Fruit fly (Drosophila melanogaster) whole organism, wandering third instar larva: ENCODE results near the gene CG31323.

Experiments
- Abd-B ChIP-seq: fragments of >200 bp; optimal IDR thresholded peaks from 2 replicates; lab custom pipeline; 2017; ENCODE audit warnings: missing biosample characterization, missing genetic modification characterization
- CG32264 ChIP-seq: fragments of 200-800 bp; sonication (Bioruptor generic); optimal IDR thresholded peaks from 2 replicates; lab custom pipeline; 2016; ENCODE audit warnings: missing biosample characterization, missing genetic modification characterization
- CG9705 ChIP-seq: fragments of 200-800 bp; sonication (Bioruptor generic); optimal IDR thresholded peaks from 2 replicates; lab custom pipeline; 2018; ENCODE audit warnings: missing biosample characterization, mild to moderate bottlenecking, missing genetic modification characterization
- CrebA ChIP-seq: fragments of 200-800 bp; sonication (Bioruptor generic); optimal IDR thresholded peaks from 2 replicates; lab custom pipeline; 2016; ENCODE audit warnings: missing biosample characterization, mild to moderate bottlenecking, missing genetic modification characterization, borderline replicate concordance
- Dfd ChIP-seq: fragments of >200 bp; optimal IDR thresholded peaks from 2 replicates; lab custom pipeline; 2017; ENCODE audit warnings: missing biosample characterization, missing genetic modification characterization
- Dif ChIP-seq: fragments of 200-275, 200-300 bp; sonication (Bioruptor generic); optimal IDR thresholded peaks from 2 replicates; lab custom pipeline; 2018; ENCODE audit warnings: missing biosample characterization, missing genetic modification characterization; ENCODE audit not compliant: partially characterized antibody
- GATAd ChIP-seq: sonication (Bioruptor generic); optimal IDR thresholded peaks from 2 replicates; lab custom pipeline; 2016; ENCODE audit warnings: missing biosample characterization, missing genetic modification characterization
- HLH106 ChIP-seq: fragments of 200-800 bp; optimal IDR thresholded peaks from 3 replicates; lab custom pipeline; 2019; ENCODE audit warnings: missing biosample characterization, mild to moderate bottlenecking, missing genetic modification characterization, moderate library complexity
- Hnf4 ChIP-seq: fragments of 200-800 bp; sonication (Bioruptor generic); optimal IDR thresholded peaks from 2 replicates; lab custom pipeline; 2016; ENCODE audit warnings: missing biosample characterization, mild to moderate bottlenecking, missing genetic modification characterization
- Hr78 ChIP-seq: fragments of >200 bp; optimal IDR thresholded peaks from 2 replicates; lab custom pipeline; 2017; ENCODE audit warnings: missing biosample characterization, missing genetic modification characterization
- Hr83 ChIP-seq: fragments of 200-300 bp; sonication (Bioruptor generic); optimal IDR thresholded peaks from 2 replicates; lab custom pipeline; 2016; ENCODE audit warnings: missing biosample characterization, mild to moderate bottlenecking, missing genetic modification characterization, moderate library complexity; ENCODE audit not compliant: poor library complexity, severe bottlenecking
- Jra ChIP-seq: sonication (Bioruptor generic); optimal IDR thresholded peaks from 2 replicates; lab custom pipeline; 2016; ENCODE audit warnings: missing biosample characterization, missing genetic modification characterization
- Mio ChIP-seq: sonication (Bioruptor generic); optimal IDR thresholded peaks from 2 replicates; lab custom pipeline; 2016; ENCODE audit warnings: missing biosample characterization, missing genetic modification characterization
- Myc ChIP-seq: fragments of >200 bp; optimal IDR thresholded peaks from 2 replicates; lab custom pipeline; 2017
- N ChIP-seq: fragments of >200 bp; optimal IDR thresholded peaks from 2 replicates; lab custom pipeline; 2018; ENCODE audit warnings: missing biosample characterization, missing external identifiers, missing genetic modification characterization
- OdsH ChIP-seq: fragments of 200-800 bp; sonication (Bioruptor generic); optimal IDR thresholded peaks from 2 replicates; lab custom pipeline; 2016; ENCODE audit warnings: missing biosample characterization, mild to moderate bottlenecking, missing genetic modification characterization
- Rel ChIP-seq, 2 experiments: fragments of 200-800 bp; sonication (Bioruptor generic) in 1 of 2; optimal IDR thresholded peaks; 2 replicates in 1 of 2; 3 replicates in 1 of 2; lab custom pipeline; 2016 to 2019; ENCODE audit warnings: mild to moderate bottlenecking in 2 of 2, missing biosample characterization in 2 of 2, missing genetic modification characterization in 2 of 2, moderate library complexity in 1 of 2
- Sp1 ChIP-seq: fragments of 200-800 bp; sonication (Bioruptor generic); optimal IDR thresholded peaks from 3 replicates; lab custom pipeline; 2019; ENCODE audit warnings: missing biosample characterization, mild to moderate bottlenecking, missing genetic modification characterization, moderate library complexity
- Vsx2 ChIP-seq: fragments of 200-300, 225-300 bp; sonication (Bioruptor generic); optimal IDR thresholded peaks from 2 replicates; lab custom pipeline; 2018; ENCODE audit warnings: missing biosample characterization, missing genetic modification characterization; ENCODE audit not compliant: partially characterized antibody
- br ChIP-seq: fragments of 200-800 bp; sonication (Bioruptor generic); optimal IDR thresholded peaks from 2 replicates; lab custom pipeline; 2016; ENCODE audit warnings: missing biosample characterization, missing genetic modification characterization
- brk ChIP-seq: fragments of 200-800 bp; sonication (Bioruptor generic); optimal IDR thresholded peaks from 2 replicates; lab custom pipeline; 2016; ENCODE audit warnings: missing biosample characterization, mild to moderate bottlenecking, missing genetic modification characterization
- dl ChIP-seq, 2 experiments: fragments of 175-275, 200-275 bp in 1 of 2; fragments of 200-275 bp in 1 of 2; sonication (Bioruptor generic); optimal IDR thresholded peaks; lab custom pipeline; 2018; ENCODE audit warnings: mild to moderate bottlenecking in 2 of 2, missing biosample characterization in 2 of 2, missing genetic modification characterization in 2 of 2, moderate library complexity in 2 of 2; ENCODE audit not compliant: partially characterized antibody in 2 of 2, insufficient read depth in 1 of 2
- dmrt93B ChIP-seq: fragments of 200-800 bp; sonication (Bioruptor generic); optimal IDR thresholded peaks from 2 replicates; lab custom pipeline; 2018; ENCODE audit warnings: missing biosample characterization, mild to moderate bottlenecking, missing genetic modification characterization
- dsf ChIP-seq: sonication (Bioruptor generic); optimal IDR thresholded peaks from 2 replicates; lab custom pipeline; 2016; ENCODE audit warnings: missing biosample characterization, missing genetic modification characterization, borderline replicate concordance
- ey ChIP-seq: fragments of 200-800 bp; sonication (Bioruptor generic); optimal IDR thresholded peaks from 2 replicates; lab custom pipeline; 2016; ENCODE audit warnings: missing biosample characterization, missing genetic modification characterization
- foxo ChIP-seq, 2 experiments: fragments of 200-800 bp; sonication (Bioruptor generic); optimal IDR thresholded peaks; 2 replicates in 1 of 2; 3 replicates in 1 of 2; lab custom pipeline; 2016 to 2017; ENCODE audit warnings: missing biosample characterization in 2 of 2, missing genetic modification characterization in 2 of 2
- fru ChIP-seq: fragments of 200-800 bp; sonication (Bioruptor generic); optimal IDR thresholded peaks from 3 replicates; lab custom pipeline; 2016; ENCODE audit warnings: missing biosample characterization, mild to moderate bottlenecking, missing genetic modification characterization
- h ChIP-seq: fragments of 200-800 bp; sonication (Bioruptor generic); optimal IDR thresholded peaks from 3 replicates; lab custom pipeline; 2016; ENCODE audit warnings: missing biosample characterization, mild to moderate bottlenecking, missing genetic modification characterization
- jim ChIP-seq: fragments of 175-275, 200-325 bp; sonication (Bioruptor generic); optimal IDR thresholded peaks from 2 replicates; lab custom pipeline; 2016; ENCODE audit warnings: missing biosample characterization, mild to moderate bottlenecking, missing genetic modification characterization
- lola ChIP-seq: fragments of >200 bp; optimal IDR thresholded peaks from 2 replicates; lab custom pipeline; 2017; ENCODE audit warnings: missing biosample characterization, missing genetic modification characterization
- pan ChIP-seq: fragments of >200 bp; optimal IDR thresholded peaks from 2 replicates; lab custom pipeline; 2017
- psq ChIP-seq: fragments of 200-800 bp; sonication (Bioruptor generic); optimal IDR thresholded peaks from 3 replicates; lab custom pipeline; 2017; ENCODE audit warnings: missing biosample characterization, mild to moderate bottlenecking, missing genetic modification characterization, moderate library complexity
- rgr ChIP-seq: fragments of 200-800 bp; sonication (Bioruptor generic); optimal IDR thresholded peaks from 3 replicates; lab custom pipeline; 2016; ENCODE audit warnings: missing biosample characterization, mild to moderate bottlenecking, missing genetic modification characterization
- sage ChIP-seq: fragments of 200-800 bp; sonication (Bioruptor generic); optimal IDR thresholded peaks from 2 replicates; lab custom pipeline; 2016; ENCODE audit warnings: missing biosample characterization, mild to moderate bottlenecking, missing genetic modification characterization
- sv ChIP-seq: fragments of 200-800 bp; sonication (Bioruptor generic); optimal IDR thresholded peaks from 3 replicates; lab custom pipeline; 2016; ENCODE audit warnings: missing biosample characterization, missing genetic modification characterization
- tai ChIP-seq: sonication (Bioruptor generic); optimal IDR thresholded peaks from 2 replicates; lab custom pipeline; 2016; ENCODE audit warnings: missing biosample characterization, missing genetic modification characterization
- usp ChIP-seq: fragments of >200 bp; optimal IDR thresholded peaks from 2 replicates; lab custom pipeline; 2017; ENCODE audit warnings: missing biosample characterization, missing genetic modification characterization
- woc ChIP-seq: sonication (Bioruptor generic); optimal IDR thresholded peaks from 2 replicates; lab custom pipeline; 2016; ENCODE audit warnings: missing biosample characterization, mild to moderate bottlenecking, missing genetic modification characterization

The CG31323 gene

dm6 chr3R:26181991-26182390, 11.3 kb downstream of the CG31323 start:
- TF ChIP-seq dsf (GFP tag; lab: Kevin White, UChicago) (no peak), Dif (GFP tag; lab: Kevin White, UChicago) (no peak), sage (GFP tag; lab: Kevin White, UChicago) (no peak), psq (GFP tag; lab: Kevin White, UChicago) (no peak), jim (no peak), lola (GFP tag; lab: Kevin White, UChicago) (no peak), ey (GFP tag; lab: Kevin White, UChicago) (no peak), dl (GFP tag; optimal IDR thresholded peaks at IDR 0.05; lab: Kevin White, UChicago; ENCODE audit: insufficient read depth in 1 of 2, partially characterized antibody in 2 of 2) (no peak), brk (GFP tag; lab: Kevin White, UChicago) (no peak), CG32264 (GFP tag; lab: Kevin White, UChicago) (no peak), h (no peak)

dm6 chr3R:26185201-26185688, 14.6 kb downstream of the CG31323 start, which contains the start of gene CG31086:
TSS of gene CG31086 (plus strand) at chr3R:26185251.
- TF ChIP-seq sage (GFP tag; lab: Kevin White, UChicago) = no peak
- no peak for TF ChIP-seq Mio (GFP tag; lab: Kevin White, UChicago)
- no peak for TF ChIP-seq dsf (GFP tag; lab: Kevin White, UChicago)
- TF ChIP-seq psq (GFP tag; lab: Kevin White, UChicago) = no peak
- TF ChIP-seq tai = no peak
- TF ChIP-seq GATAd (GFP tag; lab: Kevin White, UChicago) = no peak
- no peak for TF ChIP-seq Jra (GFP tag; lab: Kevin White, UChicago)
- no peak for TF ChIP-seq ey (GFP tag; lab: Kevin White, UChicago)
- TF ChIP-seq Sp1 (GFP tag; lab: Kevin White, UChicago) = no peak
- TF ChIP-seq rgr (GFP tag; lab: Kevin White, UChicago) = no peak
- TF ChIP-seq CG32264 (GFP tag; lab: Kevin White, UChicago) = no peak

- TF ChIP-seq pan (lab: Kevin White, UChicago) = no peak
- TF ChIP-seq HLH106 (tag; lab: Kevin White, UChicago) = peak; percentile 44
- TF ChIP-seq sv (GFP tag; lab: Kevin White, UChicago) = no peak
- TF ChIP-seq dmrt93B (GFP tag; lab: Kevin White, UChicago) = peak; percentile 8
- peak; percentile 7 for TF ChIP-seq CG9705 (GFP tag; lab: Kevin White, UChicago)
- TF ChIP-seq foxo (GFP tag; optimal IDR thresholded peaks at IDR 0.05; lab: Kevin White, UChicago) = peak in 1 of 2 experiments; percentile 6
- TF ChIP-seq CrebA (GFP tag; lab: Kevin White, UChicago) = no peak
- TF ChIP-seq Myc (lab: Kevin White, UChicago) = peak; percentile 44
- TF ChIP-seq Rel (GFP tag; optimal IDR thresholded peaks at IDR 0.05; lab: Kevin White, UChicago) = no peak
- peak; percentile 86 for TF ChIP-seq Rel (tag; optimal IDR thresholded peaks at IDR 0.05; lab: Kevin White, UChicago)
- no peak for TF ChIP-seq ey (GFP tag; lab: Kevin White, UChicago)
- TF ChIP-seq h = no peak
- TF ChIP-seq GATAd (GFP tag; lab: Kevin White, UChicago) = no peak
- TF ChIP-seq br = no peak
- no peak for TF ChIP-seq sage (GFP tag; lab: Kevin White, UChicago)
- TF ChIP-seq Sp1 (GFP tag; lab: Kevin White, UChicago) = no peak
- no peak for TF ChIP-seq CG32264 (GFP tag; lab: Kevin White, UChicago)
- peak; percentile 88 for TF ChIP-seq woc (GFP tag; lab: Kevin White, UChicago)
- TF ChIP-seq Dif (GFP tag; lab: Kevin White, UChicago) = peak; percentile 90
- TF ChIP-seq lola (GFP tag; lab: Kevin White, UChicago) = no peak
- TF ChIP-seq fru (GFP tag; lab: Kevin White, UChicago) = peak; percentile 78
- TF ChIP-seq OdsH = no peak
- TF ChIP-seq Hr78 (GFP tag; lab: Kevin White, UChicago) = no peak
- peak; percentile 6 for TF ChIP-seq rgr (GFP tag; lab: Kevin White, UChicago)
- no peak for TF ChIP-seq Dfd
- TF ChIP-seq Abd-B (GFP tag; lab: Kevin White, UChicago) = no peak
- no peak for TF ChIP-seq Hr83
- TF ChIP-seq usp (GFP tag; lab: Kevin White, UChicago) = no peak
- TF ChIP-seq N (GFP tag; lab: Kevin White, UChicago) = no peak
- TF ChIP-seq Mio (GFP tag; lab: Kevin White, UChicago) = no peak
- peak in 1 of 2 experiments; percentile 20 for TF ChIP-seq dl (GFP tag; optimal IDR thresholded peaks at IDR 0.05; lab: Kevin White, UChicago; ENCODE audit: insufficient read depth in 1 of 2, partially characterized antibody in 2 of 2)
- TF ChIP-seq Hnf4 (GFP tag; lab: Kevin White, UChicago) = peak; percentile 29
- TF ChIP-seq Jra (GFP tag; lab: Kevin White, UChicago) = no peak
- no peak for TF ChIP-seq jim
- TF ChIP-seq psq (GFP tag; lab: Kevin White, UChicago) = no peak
- peak; percentile 41 for TF ChIP-seq Vsx2
- TF ChIP-seq brk (GFP tag; lab: Kevin White, UChicago) = no peak
- no peak for TF ChIP-seq tai
- no peak for TF ChIP-seq dsf (GFP tag; lab: Kevin White, UChicago)
Measured at dm6 chr3R:26188708-26189107, 18.1 kb downstream of the CG31323 start, which contains the start of gene CG6073. TSS of gene CG6073 (minus strand) at chr3R:26188807.
